Worm (Caenorhabditis elegans): Measurements from ENCODE around the gene eak-7.
A peak's percentile ranks its signal among the peaks of the same experiment; 100 is the strongest.

eak-7 gene

DNA sequence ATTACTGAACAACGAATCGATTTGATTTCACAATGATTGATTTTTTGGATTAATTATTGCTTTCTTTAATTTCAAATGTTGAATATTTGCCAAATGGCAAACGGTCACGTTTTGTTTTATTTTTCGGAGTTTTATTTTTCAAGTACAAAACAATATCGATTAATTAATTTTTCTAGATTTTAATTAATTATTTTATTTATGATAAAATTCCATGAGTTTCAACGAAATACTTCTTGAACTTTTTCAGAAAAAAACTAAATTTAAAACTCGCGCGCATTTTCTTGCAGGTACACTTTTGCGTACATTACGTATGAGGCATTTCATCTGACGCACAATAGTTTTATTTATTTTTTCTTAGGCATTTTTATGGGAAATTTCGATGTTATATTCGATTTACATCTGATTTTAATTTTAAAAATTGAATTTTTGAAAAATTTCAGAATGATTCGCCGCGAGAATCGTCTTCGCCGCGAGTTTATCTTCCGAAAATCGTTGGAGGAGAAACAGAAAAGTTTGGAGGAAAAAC is 6.8 kb downstream of the eak-7 start, which contains the start of the genes ZK795.2 and ZK795.3:
Gene ZK795.2, minus strand, starts transcription at position 51 of the 526 bp plus-strand sequence.
Gene ZK795.3, plus strand, starts transcription at position 441 of the 526 bp plus-strand sequence.
- TF ChIP-seq med-1 (GFP tag; optimal IDR thresholded peaks at IDR 0.05; ENCODE audit: insufficient read depth) (no peak), flt-1 (GFP tag; IDR thresholded peaks at IDR 0.05) (no peak), klf-2 (GFP tag; conservative IDR thresholded peaks at IDR 0.05) (no peak), ztf-29 (GFP tag; IDR thresholded peaks at IDR 0.05) (no peak), ref-1 (GFP tag; conservative IDR thresholded peaks at IDR 0.05) (no peak), ztf-23 (GFP tag; IDR thresholded peaks at IDR 0.05) (no peak), T22C8.4 (GFP tag; IDR thresholded peaks at IDR 0.05) (no peak), cog-1 (tag; optimal IDR thresholded peaks at IDR 0.05) (no peak), tab-1 (GFP tag; IDR thresholded peaks at IDR 0.05) (no peak)

ce11 chrIV:12551944-12552343 is 13.8 kb downstream of the eak-7 start:
- TF ChIP-seq ztf-29 (GFP tag; IDR thresholded peaks at IDR 0.05): no peak
- no peak for TF ChIP-seq ref-1 (GFP tag; conservative IDR thresholded peaks at IDR 0.05)
- TF ChIP-seq flt-1 (GFP tag; IDR thresholded peaks at IDR 0.05): no peak
- TF ChIP-seq tab-1 (GFP tag; IDR thresholded peaks at IDR 0.05): no peak
- no peak for TF ChIP-seq T22C8.4 (GFP tag; IDR thresholded peaks at IDR 0.05)
- no peak for TF ChIP-seq med-1 (GFP tag; optimal IDR thresholded peaks at IDR 0.05; ENCODE audit: insufficient read depth)
- TF ChIP-seq klf-2 (GFP tag; conservative IDR thresholded peaks at IDR 0.05): no peak
- no peak for TF ChIP-seq cog-1 (tag; optimal IDR thresholded peaks at IDR 0.05)
- no peak for TF ChIP-seq ztf-23 (GFP tag; IDR thresholded peaks at IDR 0.05)

- no peak for TF ChIP-seq ztf-29 (GFP tag; IDR thresholded peaks at IDR 0.05)
- TF ChIP-seq klf-2 (GFP tag; conservative IDR thresholded peaks at IDR 0.05): no peak
- TF ChIP-seq ztf-23 (GFP tag; IDR thresholded peaks at IDR 0.05): no peak
- TF ChIP-seq tab-1 (GFP tag; IDR thresholded peaks at IDR 0.05): no peak
- TF ChIP-seq cog-1 (tag; optimal IDR thresholded peaks at IDR 0.05): no peak
- TF ChIP-seq ref-1 (GFP tag; conservative IDR thresholded peaks at IDR 0.05): no peak
- no peak for TF ChIP-seq T22C8.4 (GFP tag; IDR thresholded peaks at IDR 0.05)
- TF ChIP-seq med-1 (GFP tag; optimal IDR thresholded peaks at IDR 0.05; ENCODE audit: insufficient read depth): no peak
- no peak for TF ChIP-seq flt-1 (GFP tag; IDR thresholded peaks at IDR 0.05)
These were observed 16.8 kb downstream of the eak-7 start for ce11 chrIV:12549014-12549413.

- no peak for TF ChIP-seq flt-1 (GFP tag; IDR thresholded peaks at IDR 0.05)
- TF ChIP-seq T22C8.4 (GFP tag; IDR thresholded peaks at IDR 0.05): no peak
- TF ChIP-seq ztf-23 (GFP tag; IDR thresholded peaks at IDR 0.05): no peak
- TF ChIP-seq med-1 (GFP tag; optimal IDR thresholded peaks at IDR 0.05; ENCODE audit: insufficient read depth): no peak
These were observed 18.0 kb downstream of the eak-7 start, which contains the start of gene ipmk-1 for ce11 chrIV:12547824-12548223. TSS of gene ipmk-1 (plus strand) at chrIV:12548124.

DNA sequence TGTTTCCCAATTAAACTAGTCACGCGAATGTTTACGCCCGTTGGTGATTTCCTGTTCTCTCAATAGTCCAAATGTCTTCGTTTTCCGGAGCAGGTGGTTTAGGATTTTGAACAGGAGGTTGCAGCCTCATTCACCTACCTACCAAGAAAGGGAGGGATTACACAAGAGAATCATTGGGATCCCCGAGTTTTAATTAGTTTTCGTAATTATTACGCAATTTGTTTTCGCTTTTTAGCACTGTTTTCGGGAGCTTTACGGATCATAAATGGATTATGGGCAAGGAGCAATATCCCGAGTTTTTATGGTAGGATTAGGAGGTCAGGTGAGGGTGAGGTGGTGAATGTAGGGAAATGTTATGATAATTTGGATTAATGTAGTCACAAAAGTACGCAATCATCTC is 19.9 kb downstream of the eak-7 start:
- no peak for TF ChIP-seq T22C8.4 (GFP tag; IDR thresholded peaks at IDR 0.05)

DNA sequence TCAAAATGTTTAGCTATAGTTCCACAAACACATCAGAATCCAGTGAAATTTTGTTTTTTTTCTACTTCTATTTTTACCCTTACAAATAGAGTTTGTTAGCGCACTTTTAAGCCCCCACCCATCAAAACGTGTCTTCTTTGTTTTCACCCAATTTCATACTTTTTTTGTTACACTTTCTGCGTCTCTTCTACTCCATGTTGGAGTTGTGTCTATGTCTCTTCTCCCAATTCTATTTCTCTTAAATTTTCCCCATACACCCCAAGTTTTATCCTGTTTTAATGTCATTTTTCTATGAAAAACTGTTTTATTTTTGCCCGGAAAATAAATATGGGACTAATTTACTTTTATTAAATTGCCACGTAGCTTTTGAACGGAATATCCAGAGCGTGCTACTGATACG is 20.4 kb downstream of the eak-7 start:
- TF ChIP-seq ref-1 (GFP tag; conservative IDR thresholded peaks at IDR 0.05) (no peak), tab-1 (GFP tag; IDR thresholded peaks at IDR 0.05) (no peak), ztf-23 (GFP tag; IDR thresholded peaks at IDR 0.05) (no peak), ztf-29 (GFP tag; IDR thresholded peaks at IDR 0.05) (no peak), T22C8.4 (GFP tag; IDR thresholded peaks at IDR 0.05) (no peak)

ce11 chrIV:12544624-12545023 is 21.2 kb downstream of the eak-7 start:
- TF ChIP-seq flt-1 (GFP tag; IDR thresholded peaks at IDR 0.05) (0 out of 2 replicates have a peak, but pooled peaks have one; percentile 43), tab-1 (GFP tag; IDR thresholded peaks at IDR 0.05) (no peak)

ce11 chrIV:12542011-12542410 is 23.8 kb downstream of the eak-7 start, which contains the start of gene ham-1:
TSS of gene ham-1 (plus strand) at chrIV:12542183.
- no peak for TF ChIP-seq cog-1 (tag; optimal IDR thresholded peaks at IDR 0.05)
- TF ChIP-seq flt-1 (GFP tag; IDR thresholded peaks at IDR 0.05): no peak

- TF ChIP-seq cog-1 (tag; optimal IDR thresholded peaks at IDR 0.05): no peak
- no peak for TF ChIP-seq flt-1 (GFP tag; IDR thresholded peaks at IDR 0.05)
- TF ChIP-seq klf-2 (GFP tag; conservative IDR thresholded peaks at IDR 0.05): no peak
- TF ChIP-seq ref-1 (GFP tag; conservative IDR thresholded peaks at IDR 0.05): no peak
- no peak for TF ChIP-seq T22C8.4 (GFP tag; IDR thresholded peaks at IDR 0.05)
- TF ChIP-seq ztf-29 (GFP tag; IDR thresholded peaks at IDR 0.05): no peak
- no peak for TF ChIP-seq tab-1 (GFP tag; IDR thresholded peaks at IDR 0.05)
- no peak for TF ChIP-seq med-1 (GFP tag; optimal IDR thresholded peaks at IDR 0.05; ENCODE audit: insufficient read depth)
- no peak for TF ChIP-seq ztf-23 (GFP tag; IDR thresholded peaks at IDR 0.05)
These were observed 25.5 kb downstream of the eak-7 start for ce11 chrIV:12540242-12540641.

ce11 chrIV:12537694-12538093 is 28.1 kb downstream of the eak-7 start:
- TF ChIP-seq ztf-23 (GFP tag; IDR thresholded peaks at IDR 0.05) (no peak), ztf-29 (GFP tag; IDR thresholded peaks at IDR 0.05) (no peak)

DNA sequence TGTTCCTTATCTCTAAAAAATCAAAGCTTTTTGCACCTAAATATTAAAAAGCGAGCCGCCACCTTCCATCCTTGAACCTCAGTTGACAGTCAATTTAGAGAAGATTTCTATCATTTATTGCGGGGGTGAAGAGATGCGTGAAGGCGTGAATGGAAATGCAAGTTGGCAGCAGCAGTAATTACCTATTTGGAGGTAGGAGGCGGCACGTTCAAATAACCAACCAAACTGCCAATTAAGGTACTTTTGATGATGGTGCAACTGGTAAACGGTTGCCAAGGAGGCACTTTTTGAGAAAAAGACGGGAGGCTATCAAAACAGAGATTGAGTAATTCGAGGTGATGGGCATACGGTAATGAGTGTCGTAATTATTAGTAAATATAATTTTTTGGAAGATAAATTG is 29.4 kb downstream of the eak-7 start:
- TF ChIP-seq ref-1 (GFP tag; conservative IDR thresholded peaks at IDR 0.05) (no peak), ztf-23 (GFP tag; IDR thresholded peaks at IDR 0.05) (no peak), med-1 (GFP tag; optimal IDR thresholded peaks at IDR 0.05; ENCODE audit: insufficient read depth) (no peak), cog-1 (tag; optimal IDR thresholded peaks at IDR 0.05) (no peak)

All from whole organism, midembryonic.